Worm (Caenorhabditis elegans): Measurements from ENCODE around the gene aqp-4.

The aqp-4 gene

ce11 chrV:9737287-9737686 lies at the start of gene aqp-4:
Gene aqp-4, plus strand, starts transcription at chrV:9737556.
- TF ChIP-seq ceh-31 (tag; optimal IDR thresholded peaks at IDR 0.05) (no peak), C38D4.7 (GFP tag; optimal IDR thresholded peaks at IDR 0.05) (no peak), unc-55 (GFP tag; optimal IDR thresholded peaks at IDR 0.05) (no peak), ceh-9 (tag; optimal IDR thresholded peaks at IDR 0.05) (no peak), nhr-11 (tag; optimal IDR thresholded peaks at IDR 0.05) (no peak), hlh-13 (GFP tag; optimal IDR thresholded peaks at IDR 0.05) (no peak), dmd-4 (tag; optimal IDR thresholded peaks at IDR 0.05; ENCODE audit: borderline replicate concordance) (no peak), ahr-1 (tag; optimal IDR thresholded peaks at IDR 0.05) (no peak), pha-2 (tag; optimal IDR thresholded peaks at IDR 0.05) (no peak), elt-4 (tag; optimal IDR thresholded peaks at IDR 0.05) (no peak), lim-6 (tag; optimal IDR thresholded peaks at IDR 0.05) (no peak), pag-3 (tag; optimal IDR thresholded peaks at IDR 0.05; ENCODE audit: borderline replicate concordance) (no peak), hlh-6 (tag; optimal IDR thresholded peaks at IDR 0.05) (no peak), pax-1 (tag; optimal IDR thresholded peaks at IDR 0.05) (no peak), lin-11 (tag; optimal IDR thresholded peaks at IDR 0.05) (no peak), tbx-2 (tag; optimal IDR thresholded peaks at IDR 0.05) (no peak), sdc-2 (tag; optimal IDR thresholded peaks at IDR 0.05) (no peak)

- no peak for TF ChIP-seq ceh-45 (GFP tag; IDR thresholded peaks at IDR 0.05)
- TF ChIP-seq unc-3 (GFP tag; conservative IDR thresholded peaks at IDR 0.05), result no peak
- TF ChIP-seq unc-3 (tag; optimal IDR thresholded peaks at IDR 0.05), result no peak
- no peak for TF ChIP-seq C38D4.7 (GFP tag; optimal IDR thresholded peaks at IDR 0.05)
- no peak for TF ChIP-seq pat-9 (tag; optimal IDR thresholded peaks at IDR 0.05)
- no peak for TF ChIP-seq unc-86 (tag; optimal IDR thresholded peaks at IDR 0.05)
- no peak for TF ChIP-seq pha-2 (tag; optimal IDR thresholded peaks at IDR 0.05)
- TF ChIP-seq dve-1 (tag; optimal IDR thresholded peaks at IDR 0.05), result no peak
- no peak for TF ChIP-seq pqm-1 (tag; optimal IDR thresholded peaks at IDR 0.05)
Measured at ce11 chrV:9689364-9689763, 48.0 kb upstream of the aqp-4 start.

- TF ChIP-seq hlh-6 (tag; optimal IDR thresholded peaks at IDR 0.05) (no peak), ttx-3 (tag; optimal IDR thresholded peaks at IDR 0.05) (no peak), unc-3 (GFP tag; conservative IDR thresholded peaks at IDR 0.05) (no peak), unc-3 (tag; optimal IDR thresholded peaks at IDR 0.05) (no peak), ceh-18 (tag; optimal IDR thresholded peaks at IDR 0.05) (no peak), fkh-6 (tag; optimal IDR thresholded peaks at IDR 0.05) (no peak), ceh-31 (tag; optimal IDR thresholded peaks at IDR 0.05) (no peak), ceh-6 (GFP tag; optimal IDR thresholded peaks at IDR 0.05) (no peak), fkh-10 (GFP tag; optimal IDR thresholded peaks at IDR 0.05) (no peak), ahr-1 (tag; optimal IDR thresholded peaks at IDR 0.05) (no peak), hlh-13 (GFP tag; optimal IDR thresholded peaks at IDR 0.05) (no peak), ceh-9 (tag; optimal IDR thresholded peaks at IDR 0.05) (no peak), dve-1 (tag; optimal IDR thresholded peaks at IDR 0.05) (no peak)
Measured at ce11 chrV:9690099-9690572, 47.2 kb upstream of the aqp-4 start, which contains the start of gene rbx-1. Gene rbx-1, minus strand, starts transcription at chrV:9690522.

- TF ChIP-seq ceh-45 (GFP tag; IDR thresholded peaks at IDR 0.05) (no peak), unc-55 (GFP tag; optimal IDR thresholded peaks at IDR 0.05) (peak; percentile 33), dve-1 (tag; optimal IDR thresholded peaks at IDR 0.05) (no peak), C38D4.7 (GFP tag; optimal IDR thresholded peaks at IDR 0.05) (no peak), unc-42 (tag; optimal IDR thresholded peaks at IDR 0.05) (no peak), ceh-34 (tag; optimal IDR thresholded peaks at IDR 0.05) (no peak), nfya-1 (tag; optimal IDR thresholded peaks at IDR 0.05) (peak; percentile 40), ceh-30 (tag; optimal IDR thresholded peaks at IDR 0.05) (peak; percentile 12), hlh-15 (tag; optimal IDR thresholded peaks at IDR 0.05) (no peak), ets-4 (tag; optimal IDR thresholded peaks at IDR 0.05) (no peak), sox-2 (GFP tag; IDR thresholded peaks at IDR 0.05) (no peak), pat-9 (tag; optimal IDR thresholded peaks at IDR 0.05) (no peak)
Measured at ce11 chrV:9690728-9691127, 46.6 kb upstream of the aqp-4 start.
